Fruit fly (Drosophila melanogaster): ENCODE measurements around the gene exex.

The exex gene

DNA sequence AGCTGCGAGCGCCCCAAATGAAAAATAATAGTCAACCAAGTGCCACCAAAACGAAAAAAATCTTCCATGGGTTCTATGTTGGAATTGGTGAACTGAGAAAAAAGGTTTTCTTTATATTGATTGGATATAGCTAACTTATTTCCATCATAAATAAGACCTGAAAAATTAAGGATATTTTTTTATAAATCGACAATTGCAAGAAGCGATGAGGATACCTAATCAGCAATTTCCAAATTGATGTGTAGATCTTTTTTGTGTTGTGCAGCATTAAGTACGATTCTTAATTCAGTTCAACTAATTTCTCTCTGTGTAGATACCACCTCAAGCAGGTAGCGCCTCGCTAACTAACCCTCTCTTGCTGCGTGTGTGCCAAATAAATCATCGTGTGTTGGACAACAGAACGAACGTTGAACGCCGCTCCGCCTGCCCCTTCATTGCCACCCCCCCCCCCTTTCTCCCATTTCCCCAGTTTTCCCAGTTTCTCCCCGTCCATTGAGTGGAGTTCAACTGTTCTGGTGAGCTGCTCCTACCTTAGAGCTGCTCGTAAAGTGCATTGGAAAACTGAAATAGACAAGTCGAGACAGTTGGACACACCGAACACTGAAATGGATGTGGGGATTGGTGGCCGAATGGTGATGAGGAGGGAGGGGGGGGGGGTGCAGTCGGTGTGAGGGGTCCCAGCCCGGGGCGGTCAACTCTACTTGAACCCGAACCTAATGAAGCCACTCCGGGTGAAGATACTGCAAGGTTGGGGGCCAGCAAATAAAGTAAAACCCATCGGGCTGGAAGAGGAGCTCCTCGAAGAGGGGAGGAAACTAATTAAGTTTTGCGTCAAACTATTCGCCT lies 41.1 kb downstream of the exex start (continued):
- TF ChIP-seq shn (GFP tag; optimal IDR thresholded peaks at IDR 0.05) (peak; percentile 14), dimm (GFP tag; IDR thresholded peaks at IDR 0.05) (no peak), Bdp1 (GFP tag; optimal IDR thresholded peaks at IDR 0.05) (no peak), Nf-YB (GFP tag; optimal IDR thresholded peaks at IDR 0.05) (peak; percentile 46), Atf3 (GFP tag; optimal IDR thresholded peaks at IDR 0.05) (peak; percentile 13), CG12236 (GFP tag; optimal IDR thresholded peaks at IDR 0.05) (peak; percentile 27), CG10209 (GFP tag; optimal IDR thresholded peaks at IDR 0.05) (peak; percentile 72), CG43689 (GFP tag; IDR thresholded peaks at IDR 0.05) (no peak), sens-2 (GFP tag; IDR thresholded peaks at IDR 0.05) (no peak), Chrac-16 (GFP tag; optimal IDR thresholded peaks at IDR 0.05) (peak; percentile 59), HmgD (GFP tag; optimal IDR thresholded peaks at IDR 0.05) (no peak), ind (GFP tag; optimal IDR thresholded peaks at IDR 0.05) (peak; percentile 49), Scr (GFP tag; IDR thresholded peaks at IDR 0.05; ENCODE audit: partially characterized antibody) (no peak), CG8281 (tag; optimal IDR thresholded peaks at IDR 0.05) (peak; percentile 10), Lim3 (GFP tag; IDR thresholded peaks at IDR 0.05) (no peak), ssp (GFP tag; IDR thresholded peaks at IDR 0.05) (peak; percentile 31; the same call in 1 of the 2 replicates), ac (GFP tag; optimal IDR thresholded peaks at IDR 0.05) (peak; percentile 53), CG32767 (GFP tag; IDR thresholded peaks at IDR 0.05) (no peak), ftz-f1 (GFP tag; optimal IDR thresholded peaks at IDR 0.05) (no peak), abd-A (tag; optimal IDR thresholded peaks at IDR 0.05) (no peak), exex (tag; optimal IDR thresholded peaks at IDR 0.05) (peak; percentile 41), repo (GFP tag; optimal IDR thresholded peaks at IDR 0.05) (peak; percentile 60), CG18619 (GFP tag; optimal IDR thresholded peaks at IDR 0.05) (peak; percentile 57), CG6765 (GFP tag; optimal IDR thresholded peaks at IDR 0.05) (peak; percentile 14), scrt (GFP tag; optimal IDR thresholded peaks at IDR 0.05) (peak; percentile 38), rib (GFP tag; IDR thresholded peaks at IDR 0.05) (peak; percentile 38; the same call in 1 of the 2 replicates), gsb (GFP tag; IDR thresholded peaks at IDR 0.05) (0 out of 2 replicates have a peak, but pooled peaks have one; percentile 21), CG33213 (GFP tag; optimal IDR thresholded peaks at IDR 0.05) (peak; percentile 60), cato (GFP tag; optimal IDR thresholded peaks at IDR 0.05; ENCODE audit: borderline replicate concordance) (peak; percentile 56), Eip74EF (GFP tag; optimal IDR thresholded peaks at IDR 0.05) (peak in 1 of 2 experiments; percentile 60), Oli (tag; optimal IDR thresholded peaks at IDR 0.05) (peak; percentile 77), CG3847 (GFP tag; IDR thresholded peaks at IDR 0.05) (no peak), Dfd (GFP tag; optimal IDR thresholded peaks at IDR 0.05) (no peak), CG11695 (GFP tag; IDR thresholded peaks at IDR 0.05) (peak; percentile 72), CG31224 (GFP tag; IDR thresholded peaks at IDR 0.05) (no peak), CoRest (tag; optimal IDR thresholded peaks at IDR 0.05) (peak; percentile 68), Dref (GFP tag; IDR thresholded peaks at IDR 0.05) (no peak), fd3F (GFP tag; optimal IDR thresholded peaks at IDR 0.05) (no peak), twi (tag; optimal IDR thresholded peaks at IDR 0.05) (no peak), Fer3 (tag; optimal IDR thresholded peaks at IDR 0.05) (peak; percentile 32), cg (GFP tag; optimal IDR thresholded peaks at IDR 0.05) (peak; percentile 42), CG4617 (GFP tag; optimal IDR thresholded peaks at IDR 0.05; ENCODE audit: borderline replicate concordance) (peak; percentile 30), Bteb2 (GFP tag; optimal IDR thresholded peaks at IDR 0.05) (no peak), ash1 (GFP tag; optimal IDR thresholded peaks at IDR 0.05) (no peak), so (GFP tag; IDR thresholded peaks at IDR 0.05) (no peak), trem (tag; optimal IDR thresholded peaks at IDR 0.05) (peak; percentile 90), CG11696 (GFP tag; IDR thresholded peaks at IDR 0.05) (no peak), dan (GFP tag; IDR thresholded peaks at IDR 0.05) (no peak; the same call in 1 of the 2 replicates), CG16815 (GFP tag; optimal IDR thresholded peaks at IDR 0.05) (peak; percentile 69)

All from whole organism, embryonic.